Fruit fly (Drosophila melanogaster) whole organism, prepupa: Measurements from ENCODE around the gene CG31710.
A peak's percentile ranks its signal among the peaks of the same experiment; 100 is the strongest.

ENCODE experiments used
- Blimp-1 ChIP-seq: fragments of 200-800 bp; sonication (Bioruptor generic); optimal IDR thresholded peaks from 3 replicates; lab custom pipeline; 2017; ENCODE audit warnings: missing biosample characterization, missing genetic modification characterization, mild to moderate bottlenecking, moderate library complexity, missing genetic modification reagents
- CG10631 ChIP-seq: fragments of 200-800 bp; sonication (Bioruptor generic); optimal IDR thresholded peaks from 2 replicates; lab custom pipeline; 2016; ENCODE audit warnings: missing biosample characterization, missing genetic modification characterization
- CG10669 ChIP-seq: fragments of 200-800 bp; sonication (Bioruptor generic); optimal IDR thresholded peaks from 3 replicates; lab custom pipeline; 2018; ENCODE audit warnings: missing biosample characterization, mild to moderate bottlenecking, missing genetic modification characterization, moderate library complexity
- CG11294 ChIP-seq: fragments of 200-800 bp; sonication (Bioruptor generic); IDR thresholded peaks from 2 replicates; pipeline ENCODE4 v1.3.6; 2022; ENCODE audit warnings: missing biosample characterization, missing genetic modification characterization
- CG11762 ChIP-seq: fragments of 200-800 bp; sonication (Bioruptor generic); optimal IDR thresholded peaks from 3 replicates; lab custom pipeline; 2016; ENCODE audit warnings: missing biosample characterization, missing genetic modification characterization; ENCODE audit not compliant: insufficient read depth
- CG11902 ChIP-seq: fragments of 200-800 bp; sonication (Bioruptor generic); optimal IDR thresholded peaks from 3 replicates; lab custom pipeline; 2016; ENCODE audit warnings: missing biosample characterization, missing genetic modification characterization
- CG1621 ChIP-seq: fragments of 200-800 bp; sonication (Bioruptor generic); optimal IDR thresholded peaks from 3 replicates; lab custom pipeline; 2018; ENCODE audit warnings: missing biosample characterization, mild to moderate bottlenecking, missing genetic modification characterization
- CG16779 ChIP-seq: fragments of 200-800 bp; sonication (Bioruptor generic); optimal IDR thresholded peaks from 3 replicates; lab custom pipeline; 2017; ENCODE audit warnings: missing biosample characterization, mild to moderate bottlenecking, missing genetic modification characterization
- CG3032 ChIP-seq: fragments of 200-800 bp; optimal IDR thresholded peaks from 2 replicates; lab custom pipeline; 2019; ENCODE audit warnings: missing biosample characterization, mild to moderate bottlenecking, missing genetic modification characterization, moderate library complexity
- CG32006 ChIP-seq: fragments of 200-800 bp; sonication (Bioruptor generic); optimal IDR thresholded peaks from 3 replicates; lab custom pipeline; 2017; ENCODE audit warnings: missing biosample characterization, mild to moderate bottlenecking, missing genetic modification characterization
- CG6163 ChIP-seq: fragments of 200-800 bp; sonication (Bioruptor generic); IDR thresholded peaks from 3 replicates; pipeline ENCODE4 v1.3.6; 2022; ENCODE audit warnings: missing biosample characterization, missing genetic modification characterization
- CG6276 ChIP-seq: fragments of 200-800 bp; sonication (Bioruptor generic); optimal IDR thresholded peaks from 2 replicates; lab custom pipeline; 2017; ENCODE audit warnings: missing biosample characterization, mild to moderate bottlenecking, missing genetic modification characterization
- CG6792 ChIP-seq: fragments of 200-800 bp; sonication (Bioruptor generic); optimal IDR thresholded peaks from 3 replicates; lab custom pipeline; 2016; ENCODE audit warnings: missing biosample characterization, missing genetic modification characterization
- CG6808 ChIP-seq: fragments of 200-800 bp; sonication (Bioruptor generic); optimal IDR thresholded peaks from 3 replicates; lab custom pipeline; 2017; ENCODE audit warnings: missing biosample characterization, missing genetic modification characterization, mild to moderate bottlenecking, moderate library complexity, missing genetic modification reagents
- CG6854 ChIP-seq: fragments of 200-800 bp; sonication (Bioruptor generic); optimal IDR thresholded peaks from 2 replicates; lab custom pipeline; 2017; ENCODE audit warnings: missing biosample characterization, mild to moderate bottlenecking, missing genetic modification characterization
- CG7368 ChIP-seq: fragments of 200-800 bp; sonication (Bioruptor generic); optimal IDR thresholded peaks from 3 replicates; lab custom pipeline; 2016; ENCODE audit warnings: missing biosample characterization, missing genetic modification characterization
- CG8119 ChIP-seq: fragments of 200-800 bp; sonication (Bioruptor generic); IDR thresholded peaks from 3 replicates; pipeline ENCODE4 v1.3.6; 2022; ENCODE audit warnings: missing biosample characterization, missing genetic modification characterization
- CG8319 ChIP-seq: fragments of 200-800 bp; sonication (Bioruptor generic); optimal IDR thresholded peaks from 3 replicates; lab custom pipeline; 2016; ENCODE audit warnings: missing biosample characterization, missing genetic modification characterization
- CG8632 ChIP-seq: fragments of 200-800 bp; sonication (Bioruptor generic); optimal IDR thresholded peaks from 3 replicates; lab custom pipeline; 2016; ENCODE audit warnings: missing biosample characterization, missing genetic modification characterization
- CG9139 ChIP-seq: fragments of 200-800 bp; sonication (Bioruptor generic); optimal IDR thresholded peaks from 3 replicates; lab custom pipeline; 2017; ENCODE audit warnings: missing biosample characterization, mild to moderate bottlenecking, missing genetic modification characterization
- Eip75B ChIP-seq: fragments of 200-800 bp; sonication (Bioruptor generic); optimal IDR thresholded peaks from 3 replicates; lab custom pipeline; 2016; ENCODE audit warnings: missing biosample characterization, missing genetic modification characterization
- Ets21C ChIP-seq: fragments of 200-800 bp; sonication (Bioruptor generic); optimal IDR thresholded peaks from 3 replicates; lab custom pipeline; 2016; ENCODE audit warnings: missing biosample characterization, missing genetic modification characterization
- Ets96B ChIP-seq: fragments of 200-800 bp; optimal IDR thresholded peaks from 2 replicates; lab custom pipeline; 2019; ENCODE audit warnings: missing biosample characterization, mild to moderate bottlenecking, missing genetic modification characterization, moderate library complexity
- Gug ChIP-seq: fragments of 200-800 bp; sonication (Bioruptor generic); IDR thresholded peaks from 2 replicates; pipeline ENCODE4 v1.3.6; 2022; ENCODE audit warnings: missing biosample characterization, missing genetic modification characterization
- Hr39 ChIP-seq: fragments of 200-800 bp; sonication (Bioruptor generic); optimal IDR thresholded peaks from 2 replicates; lab custom pipeline; 2016; ENCODE audit warnings: missing biosample characterization, missing genetic modification characterization
- Hr4 ChIP-seq: fragments of 200-800 bp; sonication (Bioruptor generic); optimal IDR thresholded peaks from 3 replicates; lab custom pipeline; 2016; ENCODE audit warnings: missing biosample characterization, missing genetic modification characterization
- Lpt ChIP-seq: fragments of 200-800 bp; sonication (Bioruptor generic); optimal IDR thresholded peaks from 3 replicates; lab custom pipeline; 2016; ENCODE audit warnings: missing biosample characterization, missing genetic modification characterization
- Met ChIP-seq: fragments of 200-800 bp; sonication (Bioruptor generic); optimal IDR thresholded peaks from 3 replicates; lab custom pipeline; 2016; ENCODE audit warnings: missing biosample characterization, missing genetic modification characterization
- OdsH ChIP-seq: fragments of 200-800 bp; sonication (Bioruptor generic); optimal IDR thresholded peaks from 3 replicates; lab custom pipeline; 2016; ENCODE audit warnings: missing biosample characterization, missing genetic modification characterization
- Smox ChIP-seq: fragments of 200-800 bp; sonication (Bioruptor generic); optimal IDR thresholded peaks from 3 replicates; lab custom pipeline; 2016; ENCODE audit warnings: missing biosample characterization, missing genetic modification characterization
- Sox102F ChIP-seq: fragments of 200-800 bp; sonication (Bioruptor generic); optimal IDR thresholded peaks from 2 replicates; lab custom pipeline; 2016; ENCODE audit warnings: missing biosample characterization, mild to moderate bottlenecking, missing genetic modification characterization
- Sox14 ChIP-seq: fragments of 200-800 bp; sonication (Bioruptor generic); optimal IDR thresholded peaks from 3 replicates; lab custom pipeline; 2016; ENCODE audit warnings: missing biosample characterization, missing genetic modification characterization
- Sox15 ChIP-seq: fragments of 200-800 bp; sonication (Bioruptor generic); optimal IDR thresholded peaks from 3 replicates; lab custom pipeline; 2016; ENCODE audit warnings: missing biosample characterization, missing genetic modification characterization
- achi ChIP-seq: fragments of 200-800 bp; sonication (Bioruptor generic); optimal IDR thresholded peaks from 3 replicates; lab custom pipeline; 2016; ENCODE audit warnings: missing biosample characterization, missing genetic modification characterization
- dac ChIP-seq: fragments of 200-800 bp; sonication (Bioruptor generic); optimal IDR thresholded peaks from 2 replicates; lab custom pipeline; 2017; ENCODE audit warnings: missing biosample characterization, mild to moderate bottlenecking, missing genetic modification characterization
- dsx ChIP-seq: fragments of 200-800 bp; optimal IDR thresholded peaks from 3 replicates; lab custom pipeline; 2019; ENCODE audit warnings: missing biosample characterization, mild to moderate bottlenecking, missing genetic modification characterization, moderate library complexity; ENCODE audit not compliant: poor library complexity, severe bottlenecking
- eg ChIP-seq: fragments of 200-800 bp; sonication (Bioruptor generic); IDR thresholded peaks from 3 replicates; pipeline ENCODE4 v1.3.6; 2022; ENCODE audit warnings: missing biosample characterization, missing genetic modification characterization
- fd85E ChIP-seq: fragments of 200-800 bp; sonication (Bioruptor generic); optimal IDR thresholded peaks from 3 replicates; lab custom pipeline; 2016; ENCODE audit warnings: missing biosample characterization, missing genetic modification characterization
- lz ChIP-seq: fragments of 200-800 bp; sonication (Bioruptor generic); optimal IDR thresholded peaks from 3 replicates; lab custom pipeline; 2016; ENCODE audit warnings: missing biosample characterization, missing genetic modification characterization
- pdm3 ChIP-seq: fragments of 200-800 bp; sonication (Bioruptor generic); optimal IDR thresholded peaks from 3 replicates; lab custom pipeline; 2016; ENCODE audit warnings: missing biosample characterization, missing genetic modification characterization
- salr ChIP-seq, 2 experiments: fragments of 200-800 bp; sonication (Bioruptor generic); optimal IDR thresholded peaks; 3 replicates each; lab custom pipeline; 2016 to 2018; ENCODE audit warnings: missing biosample characterization in 2 of 2, missing genetic modification characterization in 2 of 2, mild to moderate bottlenecking in 1 of 2
- spab ChIP-seq: fragments of 200-800 bp; sonication (Bioruptor generic); optimal IDR thresholded peaks from 2 replicates; lab custom pipeline; 2017; ENCODE audit warnings: missing biosample characterization, mild to moderate bottlenecking, missing genetic modification characterization, missing genetic modification reagents
- svp ChIP-seq: fragments of 200-800 bp; sonication (Bioruptor generic); peaks from one replicate; lab custom pipeline; 2016; ENCODE audit warnings: missing biosample characterization, missing genetic modification characterization
- topi ChIP-seq: fragments of 200-800 bp; sonication (Bioruptor generic); optimal IDR thresholded peaks from 3 replicates; lab custom pipeline; 2016; ENCODE audit warnings: missing biosample characterization, missing genetic modification characterization

CG31710 gene

dm6 chr2L:9744634-9745033, 38.9 kb upstream of the CG31710 start:
- TF ChIP-seq Sox14 (GFP tag; lab: Kevin White, UChicago): no peak
- no peak for TF ChIP-seq OdsH (GFP tag; lab: Kevin White, UChicago)
- no peak for TF ChIP-seq Ets21C (GFP tag; lab: Kevin White, UChicago)
- TF ChIP-seq CG6854: no peak
- no peak for TF ChIP-seq topi (GFP tag; lab: Kevin White, UChicago)
- TF ChIP-seq Blimp-1 (GFP tag; lab: Kevin White, UChicago): no peak
- no peak for TF ChIP-seq CG11902
- no peak for TF ChIP-seq Ets96B
- no peak for TF ChIP-seq fd85E (GFP tag; lab: Kevin White, UChicago)
- TF ChIP-seq Sox15 (GFP tag; lab: Kevin White, UChicago): no peak
- no peak for TF ChIP-seq CG1621 (tag; lab: Kevin White, UChicago)
- no peak for TF ChIP-seq CG8119 (GFP tag; lab: Robert Waterston, UW)
- TF ChIP-seq CG11294: no peak
- no peak for TF ChIP-seq CG6163 (GFP tag; lab: Robert Waterston, UW)

- TF ChIP-seq eg (GFP tag; lab: Robert Waterston, UW): 0 out of 3 replicates have a peak, but pooled peaks have one; percentile 9
- no peak for TF ChIP-seq Lpt (GFP tag; lab: Kevin White, UChicago)
Measured at dm6 chr2L:9743823-9744222, 38.1 kb upstream of the CG31710 start.

- TF ChIP-seq CG9139 (GFP tag; lab: Kevin White, UChicago): no peak
- TF ChIP-seq topi (GFP tag; lab: Kevin White, UChicago): no peak
- no peak for TF ChIP-seq eg (GFP tag; lab: Robert Waterston, UW)
- no peak for TF ChIP-seq CG3032
- no peak for TF ChIP-seq CG6854
- no peak for TF ChIP-seq Met (GFP tag; lab: Kevin White, UChicago)
- TF ChIP-seq OdsH (GFP tag; lab: Kevin White, UChicago): no peak
- TF ChIP-seq Sox15 (GFP tag; lab: Kevin White, UChicago): no peak
- TF ChIP-seq CG10631 (GFP tag; lab: Kevin White, UChicago): no peak
- TF ChIP-seq CG6276 (GFP tag; lab: Kevin White, UChicago): no peak
- TF ChIP-seq fd85E (GFP tag; lab: Kevin White, UChicago): no peak
- TF ChIP-seq Sox102F (GFP tag; lab: Kevin White, UChicago): no peak
Measured at dm6 chr2L:9739685-9740084, 33.9 kb upstream of the CG31710 start.

dm6 chr2L:9737803-9738202, 32.0 kb upstream of the CG31710 start:
- TF ChIP-seq fd85E (GFP tag; lab: Kevin White, UChicago): no peak
- TF ChIP-seq Eip75B: peak; percentile 8
- TF ChIP-seq CG8632: peak; percentile 32
- TF ChIP-seq CG10669: peak; percentile 49
- TF ChIP-seq Ets96B: peak; percentile 40
- TF ChIP-seq Smox (GFP tag; lab: Kevin White, UChicago): peak; percentile 35
- peak; percentile 26 for TF ChIP-seq achi
- TF ChIP-seq spab (GFP tag; lab: Kevin White, UChicago): peak; percentile 5
- TF ChIP-seq pdm3 (GFP tag; lab: Kevin White, UChicago): peak; percentile 56
- no peak for TF ChIP-seq dac
- peak; percentile 16 for TF ChIP-seq dsx
- no peak for TF ChIP-seq CG6854
- TF ChIP-seq Lpt (GFP tag; lab: Kevin White, UChicago): peak; percentile 15
- no peak for TF ChIP-seq CG7368 (GFP tag; lab: Kevin White, UChicago)
- peak; percentile 15 for TF ChIP-seq Sox102F (GFP tag; lab: Kevin White, UChicago)
- peak; percentile 4 for TF ChIP-seq CG6792 (GFP tag; lab: Kevin White, UChicago)
- TF ChIP-seq CG1621 (tag; lab: Kevin White, UChicago): no peak
- peak; percentile 68 for TF ChIP-seq svp (GFP tag; lab: Kevin White, UChicago)
- peak; percentile 21 for TF ChIP-seq Hr39 (GFP tag; lab: Kevin White, UChicago)
- TF ChIP-seq Gug (GFP tag; lab: Robert Waterston, UW): peak; percentile 22; the same call in 1 of the 2 replicates
- peak; percentile 9 for TF ChIP-seq CG8319 (GFP tag; lab: Kevin White, UChicago)
- TF ChIP-seq Sox14 (GFP tag; lab: Kevin White, UChicago): peak; percentile 8
- TF ChIP-seq CG9139 (GFP tag; lab: Kevin White, UChicago): no peak
- TF ChIP-seq lz: peak; percentile 28
- peak; percentile 31 for TF ChIP-seq CG6276 (GFP tag; lab: Kevin White, UChicago)
- peak; percentile 2 for TF ChIP-seq CG6808 (GFP tag; lab: Kevin White, UChicago)
- TF ChIP-seq CG16779 (tag; lab: Kevin White, UChicago): peak; percentile 2
- no peak for TF ChIP-seq CG11762
- TF ChIP-seq Hr4 (GFP tag; lab: Kevin White, UChicago): peak; percentile 56
- no peak for TF ChIP-seq salr (GFP tag; optimal IDR thresholded peaks at IDR 0.05; lab: Kevin White, UChicago)
- peak; percentile 68 for TF ChIP-seq CG32006
- peak; percentile 24; the same call in 1 of the 3 replicates for TF ChIP-seq CG6163 (GFP tag; lab: Robert Waterston, UW)
